Worm (Caenorhabditis elegans) whole organism, L4 larva: ENCODE results near the gene Y41G9A.17.

ENCODE experiments used
- F37D6.2 ChIP-seq: sonication (generic microtip); optimal IDR thresholded peaks from 2 replicates; lab custom pipeline; 2016; ENCODE audit warnings: mild to moderate bottlenecking, missing genetic modification characterization, missing compliant biosample characterization
- F49E8.2 ChIP-seq: sonication (generic microtip); optimal IDR thresholded peaks from 2 replicates; lab custom pipeline; 2016; ENCODE audit warnings: missing compliant biosample characterization, mild to moderate bottlenecking, missing genetic modification characterization, borderline replicate concordance
- Y48G9A.11 ChIP-seq: fragments of 200-800 bp; sonication (Bioruptor generic); IDR thresholded peaks from 2 replicates; pipeline ENCODE4 v1.3.6; 2022; ENCODE audit warnings: missing genetic modification reagents, missing genetic modification characterization, missing compliant biosample characterization
- ZK546.5 ChIP-seq, 2 experiments: sonication (generic microtip); optimal IDR thresholded peaks; 2 replicates each; lab custom pipeline; 2017; ENCODE audit warnings: missing biosample characterization in 2 of 2, missing genetic modification characterization in 2 of 2
- aha-1 ChIP-seq: fragments of 150-350 bp; peaks from one replicate; lab custom pipeline; 2014; ENCODE audit warnings: missing biosample characterization, missing genetic modification characterization
- attf-4 ChIP-seq: sonication (generic microtip); optimal IDR thresholded peaks from 3 replicates; lab custom pipeline; 2017; ENCODE audit warnings: missing biosample characterization, missing genetic modification characterization
- ceh-20 ChIP-seq: fragments of 200-800 bp; sonication (Bioruptor generic); IDR thresholded peaks from 2 replicates; pipeline ENCODE4 v1.3.6; 2022; ENCODE audit warnings: missing genetic modification reagents, missing genetic modification characterization, missing compliant biosample characterization
- daf-12 ChIP-seq: fragments of 150-350 bp; optimal IDR thresholded peaks from 2 replicates; lab custom pipeline; 2014; ENCODE audit warnings: missing biosample characterization, missing genetic modification reagents, missing genetic modification characterization
- daf-16 ChIP-seq, 3 experiments: sonication (generic microtip); optimal IDR thresholded peaks; 2 replicates each; lab custom pipeline; 2016 to 2017; ENCODE audit warnings: missing genetic modification characterization in 3 of 3, missing genetic modification reagents in 3 of 3, mild to moderate bottlenecking in 2 of 3, missing compliant biosample characterization in 2 of 3, missing biosample characterization in 1 of 3, moderate library complexity in 1 of 3
- daf-19 ChIP-seq: fragments of 200-800 bp; sonication (Bioruptor generic); conservative IDR thresholded peaks from 2 replicates; pipeline ENCODE4 v1.3.6; 2022; ENCODE audit warnings: missing genetic modification characterization, missing compliant biosample characterization
- dmd-6 ChIP-seq: fragments of 200-800 bp; sonication (Bioruptor generic); IDR thresholded peaks from 2 replicates; pipeline ENCODE4 v1.3.6; 2022; ENCODE audit warnings: missing genetic modification reagents, missing genetic modification characterization, missing compliant biosample characterization
- dve-1 ChIP-seq: sonication (generic microtip); optimal IDR thresholded peaks from 2 replicates; lab custom pipeline; 2017; ENCODE audit warnings: antibody characterized with exemption, mild to moderate bottlenecking, missing genetic modification characterization, missing compliant biosample characterization; ENCODE audit not compliant: insufficient read depth
- gei-8 ChIP-seq: fragments of 200-800 bp; sonication (Bioruptor generic); optimal IDR thresholded peaks from 2 replicates; lab custom pipeline; 2018; ENCODE audit warnings: mild to moderate bottlenecking, missing genetic modification characterization, missing compliant biosample characterization
- hif-1 ChIP-seq, 2 experiments: sonication (generic microtip); optimal IDR thresholded peaks; 2 replicates each; lab custom pipeline; 2016 to 2017; ENCODE audit warnings: missing compliant biosample characterization in 2 of 2, missing genetic modification characterization in 2 of 2, missing genetic modification reagents in 2 of 2, missing genotype in 2 of 2, mild to moderate bottlenecking in 1 of 2
- hlh-11 ChIP-seq: fragments of 200-800 bp; sonication (Bioruptor generic); optimal IDR thresholded peaks from 2 replicates; lab custom pipeline; 2018; ENCODE audit warnings: mild to moderate bottlenecking, missing genetic modification characterization, missing compliant biosample characterization
- hlh-30 ChIP-seq: sonication (generic microtip); optimal IDR thresholded peaks from 2 replicates; lab custom pipeline; 2017; ENCODE audit warnings: antibody characterized with exemption, mild to moderate bottlenecking, missing genetic modification characterization, missing compliant biosample characterization; ENCODE audit not compliant: insufficient read depth
- lir-3 ChIP-seq: sonication (generic microtip); optimal IDR thresholded peaks from 2 replicates; lab custom pipeline; 2016; ENCODE audit warnings: mild to moderate bottlenecking, missing genetic modification characterization, missing compliant biosample characterization
- lsy-2 ChIP-seq, 2 experiments: fragments of 150-350 bp in 1 of 2; sonication (generic microtip) in 1 of 2; optimal IDR thresholded peaks; 2 replicates each; lab custom pipeline; 2014 to 2017; ENCODE audit warnings: missing biosample characterization in 2 of 2, missing genetic modification characterization in 2 of 2
- mdl-1 ChIP-seq, 2 experiments: fragments of 150-350 bp in 1 of 2; sonication (generic microtip) in 1 of 2; optimal IDR thresholded peaks; 2 replicates each; lab custom pipeline; 2014 to 2017; ENCODE audit warnings: missing biosample characterization in 2 of 2, missing genetic modification characterization in 2 of 2
- mdt-29 ChIP-seq: fragments of 200-800 bp; sonication (Bioruptor generic); IDR thresholded peaks from 2 replicates; pipeline ENCODE4 v1.3.6; 2022; ENCODE audit warnings: missing genetic modification reagents, missing genetic modification characterization, missing compliant biosample characterization
- mep-1 ChIP-seq: fragments of 150-350 bp; sonication (generic microtip); optimal IDR thresholded peaks from 3 replicates; lab custom pipeline; 2014; ENCODE audit warnings: missing biosample characterization, missing genetic modification characterization
- mes-2 ChIP-seq: sonication (generic microtip); optimal IDR thresholded peaks from 2 replicates; lab custom pipeline; 2016; ENCODE audit warnings: missing genotype, mild to moderate bottlenecking, missing genetic modification characterization, missing compliant biosample characterization; ENCODE audit not compliant: poor library complexity, severe bottlenecking
- nhr-11 ChIP-seq: fragments of 150-350 bp; optimal IDR thresholded peaks from 2 replicates; lab custom pipeline; 2014; ENCODE audit warnings: missing biosample characterization, missing genetic modification characterization
- nhr-25 ChIP-seq: sonication (generic microtip); optimal IDR thresholded peaks from 2 replicates; lab custom pipeline; 2017; ENCODE audit warnings: missing genetic modification characterization, mild to moderate bottlenecking, missing compliant biosample characterization, antibody characterized with exemption, moderate library complexity, borderline replicate concordance; ENCODE audit not compliant: insufficient read depth
- nhr-28 ChIP-seq: fragments of 150-350 bp; optimal IDR thresholded peaks from 2 replicates; lab custom pipeline; 2014; ENCODE audit warnings: missing biosample characterization, missing genetic modification characterization
- nhr-77 ChIP-seq: fragments of 150-350 bp; optimal IDR thresholded peaks from 2 replicates; lab custom pipeline; 2014; ENCODE audit warnings: missing biosample characterization, missing genetic modification characterization
- pha-4 ChIP-seq, 2 experiments: fragments of 150-350 bp in 1 of 2; fragments of 200-800 bp in 1 of 2; sonication (Bioruptor generic) in 1 of 2; IDR thresholded peaks in 1 of 2; optimal IDR thresholded peaks in 1 of 2; 2 replicates each; pipeline versions ENCODE4 v1.3.6 to Lab custom; 2014 to 2022; ENCODE audit warnings: missing genetic modification characterization in 2 of 2, missing genetic modification reagents in 2 of 2, missing biosample characterization in 1 of 2, missing compliant biosample characterization in 1 of 2
- php-3 ChIP-seq: fragments of 200-800 bp; sonication (Bioruptor generic); IDR thresholded peaks from 2 replicates; pipeline ENCODE4 v1.3.6; 2022; ENCODE audit warnings: missing genetic modification reagents, missing genetic modification characterization, missing compliant biosample characterization
- pqm-1 ChIP-seq: sonication (generic microtip); optimal IDR thresholded peaks from 2 replicates; lab custom pipeline; 2017; ENCODE audit warnings: missing biosample characterization, missing genetic modification characterization
- rbr-2 ChIP-seq: sonication (generic microtip); optimal IDR thresholded peaks from 2 replicates; lab custom pipeline; 2016; ENCODE audit warnings: missing genotype, missing genetic modification characterization, missing compliant biosample characterization
- set-16 ChIP-seq: fragments of 200-800 bp; sonication (Bioruptor generic); IDR thresholded peaks from 2 replicates; pipeline ENCODE4 v1.3.6; 2022; ENCODE audit warnings: missing genetic modification reagents, missing genetic modification characterization, missing compliant biosample characterization
- snpc-4 ChIP-seq: fragments of 150-350 bp; optimal IDR thresholded peaks from 2 replicates; lab custom pipeline; 2014; ENCODE audit warnings: missing biosample characterization, missing genetic modification characterization
- tag-97 ChIP-seq: fragments of 200-800 bp; sonication (Bioruptor generic); IDR thresholded peaks from 2 replicates; pipeline ENCODE4 v1.3.6; 2022; ENCODE audit warnings: missing genetic modification characterization, missing compliant biosample characterization
- unc-130 ChIP-seq: sonication (generic microtip); optimal IDR thresholded peaks from 2 replicates; lab custom pipeline; 2016; ENCODE audit warnings: missing genetic modification reagents, missing genetic modification characterization, missing compliant biosample characterization
- unc-62 ChIP-seq, 3 experiments: fragments of 150-350 bp in 1 of 3; sonication (generic microtip); optimal IDR thresholded peaks in 2 of 3; peaks in 1 of 3; 1 replicate in 1 of 3; 2 replicates in 2 of 3; lab custom pipeline; 2014 to 2017; ENCODE audit warnings: missing biosample characterization in 3 of 3, missing genetic modification characterization in 3 of 3, missing genetic modification reagents in 3 of 3, missing genotype in 1 of 3
- zfp-2 ChIP-seq: sonication (generic microtip); optimal IDR thresholded peaks from 2 replicates; lab custom pipeline; 2016; ENCODE audit warnings: mild to moderate bottlenecking, missing genetic modification characterization, missing compliant biosample characterization
- ztf-11 ChIP-seq: fragments of 150-350 bp; optimal IDR thresholded peaks from 2 replicates; lab custom pipeline; 2014; ENCODE audit warnings: missing biosample characterization, missing genetic modification characterization

Gene Y41G9A.17

ce11 chrX:3031484-3031883, 31.9 kb upstream of the Y41G9A.17 start, which contains the start of gene clec-265 (continued):
- peak in 1 of 2 experiments; percentile 47 for TF ChIP-seq mdl-1 (tag; optimal IDR thresholded peaks at IDR 0.05; lab: Kevin White, UChicago)
- no peak for TF ChIP-seq snpc-4 (tag; lab: Kevin White, UChicago)
- TF ChIP-seq dmd-6 (GFP tag; lab: Robert Waterston, UW): peak; percentile 87
- no peak for TF ChIP-seq tag-97 (GFP tag; lab: Robert Waterston, UW)
- TF ChIP-seq pqm-1 (tag; lab: Kevin White, UChicago): peak; percentile 98
- TF ChIP-seq lsy-2 (tag; optimal IDR thresholded peaks at IDR 0.05; lab: Kevin White, UChicago): no peak
- peak; percentile 93 for TF ChIP-seq nhr-28 (tag; lab: Kevin White, UChicago)
- no peak for TF ChIP-seq hlh-30 (tag; lab: Kevin White, UChicago)
- no peak for TF ChIP-seq mes-2 (tag; lab: Kevin White, UChicago)
- no peak for TF ChIP-seq mdt-29 (GFP tag; lab: Robert Waterston, UW)
- no peak for TF ChIP-seq F49E8.2
- no peak for TF ChIP-seq F37D6.2 (tag; lab: Kevin White, UChicago)
- TF ChIP-seq daf-16 (GFP tag; optimal IDR thresholded peaks at IDR 0.05; lab: Kevin White, UChicago): no peak
- TF ChIP-seq daf-16 (tag; optimal IDR thresholded peaks at IDR 0.05; lab: Kevin White, UChicago): peak; percentile 74
- no peak for TF ChIP-seq Y48G9A.11 (GFP tag; lab: Robert Waterston, UW)
- TF ChIP-seq hlh-11: peak; percentile 78
- peak; percentile 86 for TF ChIP-seq nhr-77 (tag; lab: Kevin White, UChicago)
- TF ChIP-seq unc-130 (GFP tag; lab: Kevin White, UChicago): no peak
- TF ChIP-seq, all 104 proteins: peak for 13

ce11 chrX:3029030-3029429, 29.5 kb upstream of the Y41G9A.17 start, which contains the start of gene M02F4.1:
Gene M02F4.1, minus strand, starts transcription at chrX:3029130.
- no peak for TF ChIP-seq daf-19 (GFP tag; lab: Robert Waterston, UW)
- TF ChIP-seq dve-1 (tag; lab: Kevin White, UChicago): no peak
- no peak for TF ChIP-seq set-16
- TF ChIP-seq ZK546.5 (tag; optimal IDR thresholded peaks at IDR 0.05; lab: Kevin White, UChicago): no peak
- TF ChIP-seq F37D6.2 (tag; lab: Kevin White, UChicago): no peak
- TF ChIP-seq, all 104 proteins: peak for 0

ce11 chrX:3025145-3025544, 25.6 kb upstream of the Y41G9A.17 start:
- peak in 1 of 2 experiments; percentile 54 for TF ChIP-seq unc-62 (GFP tag; optimal IDR thresholded peaks at IDR 0.05 in 1 of 2; lab: Kevin White, UChicago)
- no peak for TF ChIP-seq unc-62 (tag; optimal IDR thresholded peaks at IDR 0.05; lab: Kevin White, UChicago)
- peak; percentile 22 for TF ChIP-seq nhr-28 (tag; lab: Kevin White, UChicago)
- no peak for TF ChIP-seq lir-3 (tag; lab: Kevin White, UChicago)
- TF ChIP-seq ceh-20 (GFP tag; lab: Robert Waterston, UW): 0 out of 2 replicates have a peak, but pooled peaks have one; percentile 30
- peak; percentile 13 for TF ChIP-seq nhr-11
- no peak for TF ChIP-seq ztf-11 (tag; lab: Kevin White, UChicago)
- peak in 1 of 2 experiments; percentile 20 for TF ChIP-seq lsy-2 (tag; optimal IDR thresholded peaks at IDR 0.05; lab: Kevin White, UChicago)
- no peak for TF ChIP-seq gei-8 (GFP tag; lab: Kevin White, UChicago)

- TF ChIP-seq mep-1 (tag; lab: Kevin White, UChicago) (peak; percentile 3), attf-4 (tag; lab: Kevin White, UChicago) (no peak), dmd-6 (GFP tag; lab: Robert Waterston, UW) (no peak), nhr-25 (tag; lab: Kevin White, UChicago) (no peak), pha-4 (GFP tag; IDR thresholded peaks at IDR 0.05; lab: Robert Waterston, UW) (no peak), pha-4 (tag; optimal IDR thresholded peaks at IDR 0.05; lab: Kevin White, UChicago) (no peak), php-3 (no peak), daf-12 (tag; lab: Kevin White, UChicago) (no peak), rbr-2 (tag; lab: Kevin White, UChicago) (no peak), nhr-28 (tag; lab: Kevin White, UChicago) (no peak), aha-1 (tag; lab: Kevin White, UChicago) (peak; percentile 30), hif-1 (tag; optimal IDR thresholded peaks at IDR 0.05; lab: Kevin White, UChicago) (peak in 1 of 2 experiments; percentile 30), zfp-2 (tag; lab: Kevin White, UChicago) (no peak)
Measured at ce11 chrX:3024637-3025113, 25.1 kb upstream of the Y41G9A.17 start, which contains the start of gene aqp-7. Gene aqp-7, plus strand, starts transcription at chrX:3025063.
